Fruit fly (Drosophila melanogaster): ENCODE measurements around the gene Sap-r.

Sap-r gene

DNA sequence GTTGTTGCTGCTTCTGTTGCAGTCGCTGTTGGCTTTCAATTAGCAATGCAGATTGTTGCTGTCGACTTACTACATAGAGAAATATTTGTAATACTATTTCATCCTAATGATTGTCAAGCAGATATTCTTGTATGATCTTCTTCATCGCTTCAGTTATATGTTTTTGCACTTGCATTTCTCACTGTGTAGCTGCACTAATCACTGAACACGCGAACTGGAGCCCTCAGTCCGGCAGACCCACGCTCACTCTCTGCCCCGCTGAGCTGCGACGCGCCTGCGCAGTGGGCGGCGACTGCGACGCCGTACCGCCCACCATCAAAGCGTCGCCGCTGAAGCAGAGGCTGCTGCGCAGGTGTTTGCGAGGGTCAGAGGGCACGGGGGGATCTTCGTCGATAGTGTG lies 14.2 kb downstream of the Sap-r start (continued):
- TF ChIP-seq crc (GFP tag; optimal IDR thresholded peaks at IDR 0.05) (no peak), dysf (GFP tag; IDR thresholded peaks at IDR 0.05) (peak; percentile 34; the same call in 1 of the 3 replicates), CG2678 (tag; optimal IDR thresholded peaks at IDR 0.05) (peak; percentile 16), z (GFP tag; IDR thresholded peaks at IDR 0.05) (0 out of 3 replicates have a peak, but pooled peaks have one; percentile 11), Sox102F (GFP tag; optimal IDR thresholded peaks at IDR 0.05) (peak; percentile 41), CG13287 (GFP tag; IDR thresholded peaks at IDR 0.05; ENCODE audit: partially characterized antibody) (no peak), ken (GFP tag; IDR thresholded peaks at IDR 0.05) (peak; percentile 51; the same call in 1 of the 3 replicates), CG15073 (GFP tag; optimal IDR thresholded peaks at IDR 0.05) (no peak), Awh (GFP tag; IDR thresholded peaks at IDR 0.05) (peak; percentile 54), slbo (GFP tag; IDR thresholded peaks at IDR 0.05) (peak; percentile 34; the same call in 1 of the 2 replicates), phol (tag; optimal IDR thresholded peaks at IDR 0.05) (peak; percentile 19), sens (GFP tag) (peak; percentile 74), grau (tag; optimal IDR thresholded peaks at IDR 0.05) (peak; percentile 25), Atf6 (GFP tag; IDR thresholded peaks at IDR 0.05) (no peak), CG8290 (GFP tag; optimal IDR thresholded peaks at IDR 0.05) (no peak), CG8290 (tag; optimal IDR thresholded peaks at IDR 0.05) (peak in 1 of 2 experiments; percentile 40), amos (GFP tag; IDR thresholded peaks at IDR 0.05; ENCODE audit: partially characterized antibody) (no peak), Antp (GFP tag; optimal IDR thresholded peaks at IDR 0.05) (no peak), crol (GFP tag; IDR thresholded peaks at IDR 0.05) (peak; percentile 70), Bgb (GFP tag; IDR thresholded peaks at IDR 0.05; ENCODE audit: partially characterized antibody) (no peak), CG8388 (GFP tag; optimal IDR thresholded peaks at IDR 0.05) (peak; percentile 15), CG32772 (GFP tag; IDR thresholded peaks at IDR 0.05) (peak; percentile 21; the same call in 1 of the 2 replicates), CG13424 (tag; optimal IDR thresholded peaks at IDR 0.05) (peak; percentile 1), HLH3B (GFP tag; IDR thresholded peaks at IDR 0.05) (peak; percentile 32; the same call in 1 of the 2 replicates), CG6175 (GFP tag; IDR thresholded peaks at IDR 0.05) (no peak), H2.0 (GFP tag; IDR thresholded peaks at IDR 0.05) (0 out of 2 replicates have a peak, but pooled peaks have one; percentile 3), dmrt99B (tag; optimal IDR thresholded peaks at IDR 0.05) (peak; percentile 38), sisA (GFP tag; IDR thresholded peaks at IDR 0.05) (0 out of 2 replicates have a peak, but pooled peaks have one; percentile 23), CG3847 (GFP tag; IDR thresholded peaks at IDR 0.05) (no peak), bab2 (GFP tag; optimal IDR thresholded peaks at IDR 0.05) (no peak), Opbp (GFP tag; IDR thresholded peaks at IDR 0.05; ENCODE audit: partially characterized antibody) (no peak), CG4820 (GFP tag; optimal IDR thresholded peaks at IDR 0.05) (no peak), ci (GFP tag; IDR thresholded peaks at IDR 0.05) (peak; percentile 63; the same call in 2 of the 3 replicates), Nf-YA (GFP tag; IDR thresholded peaks at IDR 0.05) (no peak), Oli (tag; optimal IDR thresholded peaks at IDR 0.05) (peak; percentile 17), Rfx (GFP tag; IDR thresholded peaks at IDR 0.05) (0 out of 2 replicates have a peak, but pooled peaks have one; percentile 12), CG12769 (tag; optimal IDR thresholded peaks at IDR 0.05) (peak; percentile 4), oc (tag; optimal IDR thresholded peaks at IDR 0.05) (peak; percentile 57), Hr51 (GFP tag; optimal IDR thresholded peaks at IDR 0.05) (peak in 1 of 2 experiments; percentile 25), Ets65A (GFP tag) (peak; percentile 62), sr (GFP tag; IDR thresholded peaks at IDR 0.05) (peak; percentile 95), CG10979 (tag; optimal IDR thresholded peaks at IDR 0.05) (peak; percentile 28), CG1024 (GFP tag; IDR thresholded peaks at IDR 0.05) (peak; percentile 21; the same call in 1 of the 2 replicates)
